Fruit fly (Drosophila melanogaster) whole organism, prepupa: ENCODE results near the gene CG7857.

ENCODE experiments used
- cyc ChIP-seq: fragments of 200-800 bp; sonication (Bioruptor generic); optimal IDR thresholded peaks from 3 replicates; lab custom pipeline; 2016; ENCODE audit warnings: missing biosample characterization, missing genetic modification characterization
- dac ChIP-seq: fragments of 200-800 bp; sonication (Bioruptor generic); optimal IDR thresholded peaks from 2 replicates; lab custom pipeline; 2017; ENCODE audit warnings: missing biosample characterization, mild to moderate bottlenecking, missing genetic modification characterization
- net ChIP-seq: fragments of 200-800 bp; sonication (Bioruptor generic); optimal IDR thresholded peaks from 3 replicates; lab custom pipeline; 2016; ENCODE audit warnings: missing biosample characterization, missing genetic modification characterization
- ss ChIP-seq, 2 experiments: fragments of 200-800 bp; sonication (Bioruptor generic); optimal IDR thresholded peaks; 2 replicates in 1 of 2; 3 replicates in 1 of 2; lab custom pipeline; 2017 to 2018; ENCODE audit warnings: mild to moderate bottlenecking in 2 of 2, missing biosample characterization in 2 of 2, missing genetic modification characterization in 2 of 2, moderate library complexity in 1 of 2

- TF ChIP-seq dac (GFP tag; lab: Kevin White, UChicago) (peak; percentile 56), cyc (GFP tag; lab: Kevin White, UChicago) (no peak), net (GFP tag; lab: Kevin White, UChicago) (no peak), ss (GFP tag; optimal IDR thresholded peaks at IDR 0.05; lab: Kevin White, UChicago) (peak in 1 of 2 experiments; percentile 94)
Observed at dm6 chr3L:15553993-15554644, 49.4 kb upstream of the CG7857 start, which contains the start of gene AGO2.
